Fruit fly (Drosophila melanogaster) whole organism, embryonic: Measurements from ENCODE around the gene papi.
A peak's percentile ranks its signal among the peaks of the same experiment; 100 is the strongest.

Source experiments
- Ada2b ChIP-seq: fragments of 200-800 bp; sonication (Bioruptor generic); IDR thresholded peaks from 2 replicates; pipeline ENCODE4 v1.3.6; 2022; ENCODE audit warnings: missing biosample characterization, missing genetic modification characterization
- Atf6 ChIP-seq: fragments of 200-800 bp; sonication (Bioruptor generic); IDR thresholded peaks from 2 replicates; pipeline ENCODE4 v1.3.6; 2022; ENCODE audit warnings: missing biosample characterization, missing genetic modification characterization
- B-H1 ChIP-seq: fragments of 200-800 bp; sonication (Bioruptor generic); IDR thresholded peaks from 3 replicates; pipeline ENCODE4 v1.3.6; 2022; ENCODE audit warnings: missing biosample characterization, missing genetic modification characterization
- CG1024 ChIP-seq: fragments of 200-800 bp; sonication (Bioruptor generic); IDR thresholded peaks from 2 replicates; pipeline ENCODE4 v1.3.6; 2022; ENCODE audit warnings: missing biosample characterization, missing genetic modification characterization
- CG10543 ChIP-seq: fragments of 200-800 bp; sonication (Bioruptor generic); optimal IDR thresholded peaks from 3 replicates; lab custom pipeline; 2017; ENCODE audit warnings: missing biosample characterization, mild to moderate bottlenecking, missing genetic modification characterization, moderate library complexity
- CG10654 ChIP-seq: fragments of 200-800 bp; sonication (Bioruptor generic); optimal IDR thresholded peaks from 2 replicates; lab custom pipeline; 2016; ENCODE audit warnings: missing biosample characterization, missing genetic modification characterization
- CG11093 ChIP-seq: fragments of 200-800 bp; sonication (Bioruptor generic); IDR thresholded peaks from 3 replicates; pipeline ENCODE4 v1.3.6; 2022; ENCODE audit warnings: missing biosample characterization, missing genetic modification characterization
- CG11456 ChIP-seq: fragments of 200-800 bp; sonication (Bioruptor generic); IDR thresholded peaks from 3 replicates; pipeline ENCODE4 v1.3.6; 2022; ENCODE audit warnings: missing biosample characterization, missing genetic modification characterization
- CG13296 ChIP-seq: fragments of 200-800 bp; sonication (Bioruptor generic); optimal IDR thresholded peaks from 3 replicates; lab custom pipeline; 2018; ENCODE audit warnings: missing biosample characterization, mild to moderate bottlenecking, missing genetic modification characterization
- CG14441 ChIP-seq: fragments of 200-800 bp; sonication (Bioruptor generic); IDR thresholded peaks from 2 replicates; pipeline ENCODE4 v1.3.6; 2022; ENCODE audit warnings: missing biosample characterization, missing genetic modification characterization
- CG1529 ChIP-seq: fragments of 200-800 bp; sonication (Bioruptor generic); optimal IDR thresholded peaks from 3 replicates; lab custom pipeline; 2018; ENCODE audit warnings: missing biosample characterization, missing genetic modification characterization
- CG16815 ChIP-seq: fragments of 200-800 bp; sonication (Bioruptor generic); optimal IDR thresholded peaks from 3 replicates; lab custom pipeline; 2017; ENCODE audit warnings: missing biosample characterization, mild to moderate bottlenecking, missing genetic modification characterization
- CG17568 ChIP-seq: fragments of 200-800 bp; sonication (Bioruptor generic); optimal IDR thresholded peaks from 2 replicates; lab custom pipeline; 2018; ENCODE audit warnings: missing biosample characterization, mild to moderate bottlenecking, missing genetic modification characterization, moderate library complexity
- CG2116 ChIP-seq: fragments of 200-800 bp; sonication (Bioruptor generic); optimal IDR thresholded peaks from 3 replicates; lab custom pipeline; 2018; ENCODE audit warnings: missing biosample characterization, mild to moderate bottlenecking, missing genetic modification characterization
- CG2199 ChIP-seq: fragments of 200-800 bp; sonication (Bioruptor generic); IDR thresholded peaks from 3 replicates; pipeline ENCODE4 v1.3.6; 2022; ENCODE audit warnings: missing biosample characterization, missing genetic modification characterization
- CG34422 ChIP-seq: fragments of 200-800 bp; sonication (Bioruptor generic); IDR thresholded peaks from 3 replicates; pipeline ENCODE4 v1.3.6; 2022; ENCODE audit warnings: missing biosample characterization, missing genetic modification characterization
- CG3726 ChIP-seq: fragments of 200-800 bp; sonication (Bioruptor generic); IDR thresholded peaks from 3 replicates; pipeline ENCODE4, ENCODE4 v1.3.6; 2022; ENCODE audit warnings: missing biosample characterization, missing genetic modification characterization
- CG4424 ChIP-seq: fragments of 200-800 bp; sonication (Bioruptor generic); optimal IDR thresholded peaks from 3 replicates; lab custom pipeline; 2016; ENCODE audit warnings: missing biosample characterization, missing genetic modification characterization
- CG7556 ChIP-seq: fragments of 200-800 bp; sonication (Bioruptor generic); optimal IDR thresholded peaks from 2 replicates; lab custom pipeline; 2017; ENCODE audit warnings: missing biosample characterization, mild to moderate bottlenecking, missing genetic modification characterization
- Camta ChIP-seq: fragments of 200-800 bp; sonication (Bioruptor generic); optimal IDR thresholded peaks from 2 replicates; lab custom pipeline; 2016; ENCODE audit warnings: missing biosample characterization, missing genetic modification characterization
- HLHmδ ChIP-seq: fragments of 200-800 bp; sonication (Bioruptor generic); optimal IDR thresholded peaks from 2 replicates; lab custom pipeline; 2018; ENCODE audit warnings: missing biosample characterization, mild to moderate bottlenecking, missing genetic modification characterization, moderate library complexity
- Hr3 ChIP-seq: fragments of 200-800 bp; sonication (Bioruptor generic); optimal IDR thresholded peaks from 3 replicates; lab custom pipeline; 2016; ENCODE audit warnings: missing biosample characterization, missing genetic modification characterization
- Hr78 ChIP-seq, 2 experiments: fragments of 200-800 bp in 1 of 2; fragments of >200 bp in 1 of 2; sonication (Bioruptor generic) in 1 of 2; optimal IDR thresholded peaks; 2 replicates each; lab custom pipeline; 2017 to 2019; ENCODE audit warnings: missing biosample characterization in 2 of 2, missing genetic modification characterization in 2 of 2, mild to moderate bottlenecking in 1 of 2, moderate library complexity in 1 of 2
- Jarid2 ChIP-seq: fragments of 200-800 bp; sonication (Bioruptor generic); optimal IDR thresholded peaks from 3 replicates; lab custom pipeline; 2017; ENCODE audit warnings: mild to moderate bottlenecking, missing biosample characterization, missing genetic modification reagents, missing genetic modification characterization
- MTF-1 ChIP-seq: fragments of 200-800 bp; sonication (Bioruptor generic); optimal IDR thresholded peaks from 2 replicates; lab custom pipeline; 2018; ENCODE audit warnings: missing biosample characterization, mild to moderate bottlenecking, missing genetic modification characterization, borderline replicate concordance
- NC2α ChIP-seq: fragments of 200-800 bp; sonication (Bioruptor generic); optimal IDR thresholded peaks from 2 replicates; lab custom pipeline; 2016; ENCODE audit warnings: missing biosample characterization, missing genetic modification characterization
- Opbp ChIP-seq: fragments of 200-800 bp; sonication (Bioruptor generic); IDR thresholded peaks from 3 replicates; pipeline ENCODE4 v1.3.6; 2022; ENCODE audit warnings: missing biosample characterization, missing genetic modification characterization; ENCODE audit not compliant: partially characterized antibody
- Ptx1 ChIP-seq: fragments of 200-800 bp; sonication (Bioruptor generic); IDR thresholded peaks from 2 replicates; pipeline ENCODE4 v1.3.6; 2022; ENCODE audit warnings: missing biosample characterization, missing genetic modification characterization
- ato ChIP-seq: fragments of 200-800 bp; sonication (Bioruptor generic); IDR thresholded peaks from 2 replicates; pipeline ENCODE4 v1.3.6; 2022; ENCODE audit warnings: missing biosample characterization, missing genetic modification characterization; ENCODE audit not compliant: partially characterized antibody
- bbx ChIP-seq: fragments of 200-800 bp; sonication (Bioruptor generic); IDR thresholded peaks from 2 replicates; pipeline ENCODE4 v1.3.6; 2022; ENCODE audit warnings: missing biosample characterization, missing genetic modification characterization; ENCODE audit not compliant: partially characterized antibody
- crp ChIP-seq, 2 experiments: fragments of 200-800 bp; sonication (Bioruptor generic); optimal IDR thresholded peaks; 2 replicates in 1 of 2; 3 replicates in 1 of 2; lab custom pipeline; 2017; ENCODE audit warnings: missing biosample characterization in 2 of 2, missing genetic modification characterization in 2 of 2, mild to moderate bottlenecking in 1 of 2, moderate library complexity in 1 of 2
- disco-r ChIP-seq: fragments of 200-800 bp; sonication (Bioruptor generic); optimal IDR thresholded peaks from 2 replicates; lab custom pipeline; 2016; ENCODE audit warnings: missing biosample characterization, missing genetic modification characterization
- ewg ChIP-seq: fragments of 200-800 bp; sonication (Bioruptor generic); optimal IDR thresholded peaks from 3 replicates; lab custom pipeline; 2017; ENCODE audit warnings: mild to moderate bottlenecking, missing biosample characterization, missing genetic modification reagents, missing genetic modification characterization
- fru ChIP-seq: fragments of >200 bp; optimal IDR thresholded peaks from 2 replicates; lab custom pipeline; 2017
- gsb-n ChIP-seq: fragments of 200-800 bp; sonication (Bioruptor generic); optimal IDR thresholded peaks from 3 replicates; lab custom pipeline; 2018; ENCODE audit warnings: missing biosample characterization, mild to moderate bottlenecking, missing genetic modification characterization
- ind ChIP-seq: fragments of 200-800 bp; sonication (Bioruptor generic); optimal IDR thresholded peaks from 3 replicates; lab custom pipeline; 2016; ENCODE audit warnings: missing biosample characterization, missing genetic modification characterization
- jing ChIP-seq: fragments of 200-800 bp; sonication (Bioruptor generic); optimal IDR thresholded peaks from 2 replicates; lab custom pipeline; 2018; ENCODE audit warnings: missing biosample characterization, mild to moderate bottlenecking, missing genetic modification characterization
- lov ChIP-seq, 2 experiments: fragments of 200-800 bp in 1 of 2; fragments of >200 bp in 1 of 2; sonication (Bioruptor generic) in 1 of 2; IDR thresholded peaks in 1 of 2; optimal IDR thresholded peaks in 1 of 2; 2 replicates in 1 of 2; 3 replicates in 1 of 2; pipeline versions ENCODE4 v1.3.6 to Lab custom; 2017 to 2022; ENCODE audit warnings: missing biosample characterization in 1 of 2, missing genetic modification characterization in 1 of 2
- nerfin-1 ChIP-seq: fragments of 200-800 bp; sonication (Bioruptor generic); optimal IDR thresholded peaks from 3 replicates; lab custom pipeline; 2019; ENCODE audit warnings: missing biosample characterization, mild to moderate bottlenecking, missing genetic modification characterization, moderate library complexity
- nerfin-2 ChIP-seq: fragments of 200-800 bp; sonication (Bioruptor generic); IDR thresholded peaks from 2 replicates; pipeline ENCODE4 v1.3.6; 2022; ENCODE audit warnings: missing biosample characterization, missing genetic modification characterization; ENCODE audit not compliant: partially characterized antibody
- nom ChIP-seq: fragments of 200-800 bp; sonication (Bioruptor generic); optimal IDR thresholded peaks from 2 replicates; lab custom pipeline; 2017; ENCODE audit warnings: missing biosample characterization, missing genetic modification characterization, mild to moderate bottlenecking, moderate library complexity, missing genetic modification reagents
- ranshi ChIP-seq: fragments of 200-800 bp; sonication (Bioruptor generic); IDR thresholded peaks from 2 replicates; pipeline ENCODE4 v1.3.6; 2022; ENCODE audit warnings: missing biosample characterization, missing genetic modification characterization
- row ChIP-seq: fragments of 200-800 bp; sonication (Bioruptor generic); IDR thresholded peaks from 3 replicates; pipeline ENCODE4 v1.3.6; 2022; ENCODE audit warnings: missing biosample characterization, missing genetic modification characterization
- sens-2 ChIP-seq: fragments of 200-800 bp; sonication (Bioruptor generic); IDR thresholded peaks from 2 replicates; pipeline ENCODE4 v1.3.6; 2022; ENCODE audit warnings: missing biosample characterization, missing genetic modification characterization
- so ChIP-seq: fragments of 200-800 bp; sonication (Bioruptor generic); IDR thresholded peaks from 3 replicates; pipeline ENCODE4 v1.3.6; 2022; ENCODE audit warnings: missing biosample characterization, missing genetic modification characterization
- tin ChIP-seq: fragments of 200-800 bp; sonication (Bioruptor generic); optimal IDR thresholded peaks from 3 replicates; lab custom pipeline; 2016; ENCODE audit warnings: missing biosample characterization, missing genetic modification characterization
- twi ChIP-seq: fragments of 200-800 bp; optimal IDR thresholded peaks from 2 replicates; lab custom pipeline; 2019; ENCODE audit warnings: missing biosample characterization, mild to moderate bottlenecking, missing genetic modification characterization, moderate library complexity
- unpg ChIP-seq: fragments of 200-800 bp; sonication (Bioruptor generic); optimal IDR thresholded peaks from 3 replicates; lab custom pipeline; 2018; ENCODE audit warnings: missing biosample characterization, mild to moderate bottlenecking, missing genetic modification characterization, moderate library complexity
- z ChIP-seq: fragments of 200-800 bp; sonication (Bioruptor generic); IDR thresholded peaks from 3 replicates; pipeline ENCODE4 v1.3.6; 2022; ENCODE audit warnings: missing biosample characterization, missing genetic modification characterization

papi gene

dm6 chr2L:2175930-2176643 lies 44.5 kb upstream of the papi start (continued):
- TF ChIP-seq gsb-n (no peak), nerfin-1 (tag; lab: Kevin White, UChicago) (peak; percentile 8), CG1529 (no peak), jing (GFP tag; lab: Kevin White, UChicago) (no peak), sens-2 (GFP tag; lab: Robert Waterston, UW) (no peak), Jarid2 (GFP tag; lab: Kevin White, UChicago) (peak; percentile 15), Opbp (GFP tag; lab: Robert Waterston, UW) (no peak), unpg (GFP tag; lab: Kevin White, UChicago) (peak; percentile 57), nom (GFP tag; lab: Kevin White, UChicago) (peak; percentile 60), HLHmδ (no peak), Camta (GFP tag; lab: Kevin White, UChicago) (no peak), ewg (GFP tag; lab: Kevin White, UChicago) (no peak), Ada2b (GFP tag; lab: Robert Waterston, UW) (peak; percentile 42; the same call in 1 of the 2 replicates), Hr3 (GFP tag; lab: Kevin White, UChicago) (peak; percentile 15), nerfin-2 (GFP tag; lab: Robert Waterston, UW) (no peak), lov (optimal IDR thresholded peaks at IDR 0.05; lab: Kevin White, UChicago) (no peak), lov (GFP tag; IDR thresholded peaks at IDR 0.05; lab: Robert Waterston, UW) (no peak), so (GFP tag; lab: Robert Waterston, UW) (0 out of 3 replicates have a peak, but pooled peaks have one; percentile 8), CG2116 (GFP tag; lab: Kevin White, UChicago) (peak; percentile 23), CG13296 (GFP tag; lab: Kevin White, UChicago) (peak; percentile 68), z (GFP tag; lab: Robert Waterston, UW) (no peak), CG34422 (GFP tag; lab: Robert Waterston, UW) (0 out of 3 replicates have a peak, but pooled peaks have one; percentile 33), ranshi (GFP tag; lab: Robert Waterston, UW) (no peak), CG4424 (GFP tag; lab: Kevin White, UChicago) (peak; percentile 20), Ptx1 (GFP tag; lab: Robert Waterston, UW) (peak; percentile 54; the same call in 1 of the 2 replicates), CG7556 (GFP tag; lab: Kevin White, UChicago) (peak; percentile 72), CG14441 (GFP tag; lab: Robert Waterston, UW) (peak; percentile 27; the same call in 1 of the 2 replicates), Hr78 (GFP tag; optimal IDR thresholded peaks at IDR 0.05; lab: Kevin White, UChicago) (no peak), CG11456 (GFP tag; lab: Robert Waterston, UW) (no peak), CG1024 (GFP tag; lab: Robert Waterston, UW) (no peak), MTF-1 (GFP tag; lab: Kevin White, UChicago) (no peak), row (peak; percentile 67), disco-r (GFP tag; lab: Kevin White, UChicago) (no peak), twi (tag; lab: Kevin White, UChicago) (no peak), fru (no peak), CG2199 (no peak), Atf6 (GFP tag; lab: Robert Waterston, UW) (no peak; the same call in 1 of the 2 replicates), bbx (GFP tag; lab: Robert Waterston, UW) (no peak), crp (GFP tag; optimal IDR thresholded peaks at IDR 0.05; lab: Kevin White, UChicago) (no peak), CG11093 (GFP tag; lab: Robert Waterston, UW) (no peak), B-H1 (GFP tag; lab: Robert Waterston, UW) (no peak), NC2α (GFP tag; lab: Kevin White, UChicago) (no peak), CG10543 (GFP tag; lab: Kevin White, UChicago) (peak; percentile 72), ind (peak; percentile 24), ato (GFP tag; lab: Robert Waterston, UW) (no peak), tin (GFP tag; lab: Kevin White, UChicago) (no peak), CG10654 (GFP tag; lab: Kevin White, UChicago) (no peak), CG16815 (GFP tag; lab: Kevin White, UChicago) (no peak), CG3726 (GFP tag; lab: Robert Waterston, UW) (no peak), CG17568 (GFP tag; lab: Kevin White, UChicago) (peak; percentile 2)
